Fruit fly (Drosophila melanogaster): ENCODE measurements around the gene Chrac-14.

DNA sequence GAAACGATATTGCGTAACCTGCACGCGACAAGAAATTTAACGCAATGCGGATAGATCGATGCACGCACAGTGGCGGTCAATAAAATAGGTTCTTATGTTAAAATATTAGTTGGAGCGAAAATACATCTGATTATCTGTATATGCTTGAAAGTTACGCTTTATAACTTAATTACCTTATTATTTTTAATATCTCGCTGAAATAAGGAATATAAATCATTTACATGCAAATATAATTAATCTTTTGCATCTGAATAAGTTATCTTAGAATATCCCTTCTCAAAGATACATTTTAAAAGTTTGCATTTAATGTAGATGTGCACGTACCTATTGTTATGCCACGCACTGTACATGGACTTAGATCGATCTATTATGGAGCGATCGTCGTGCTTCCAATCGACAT is 34.5 kb downstream of the Chrac-14 start:
- TF ChIP-seq psq (optimal IDR thresholded peaks at IDR 0.05) (no peak), usp (GFP tag; optimal IDR thresholded peaks at IDR 0.05) (no peak)
